Worm (Caenorhabditis elegans) whole organism, L2 larva: ENCODE data around the gene F02D8.9.

Experiments
- C34F6.9 ChIP-seq: fragments of 150-350 bp; optimal IDR thresholded peaks from 2 replicates; lab custom pipeline; 2014; ENCODE audit warnings: missing biosample characterization, missing genetic modification characterization
- F13H6.1 ChIP-seq: sonication (generic microtip); optimal IDR thresholded peaks from 2 replicates; lab custom pipeline; 2016; ENCODE audit warnings: missing genetic modification characterization, missing compliant biosample characterization
- R02D3.7 ChIP-seq: fragments of 150-350 bp; optimal IDR thresholded peaks from 2 replicates; lab custom pipeline; 2014; ENCODE audit warnings: missing biosample characterization, missing genetic modification characterization
- alr-1 ChIP-seq: fragments of 150-350 bp; optimal IDR thresholded peaks from 2 replicates; lab custom pipeline; 2014; ENCODE audit warnings: missing biosample characterization, missing genetic modification characterization
- ama-1 ChIP-seq: fragments of 150-350 bp; optimal IDR thresholded peaks from 2 replicates; lab custom pipeline; 2018; ENCODE audit warnings: inconsistent platforms
- blmp-1 ChIP-seq: sonication (generic microtip); optimal IDR thresholded peaks from 2 replicates; lab custom pipeline; 2017; ENCODE audit warnings: missing genetic modification characterization, mild to moderate bottlenecking, missing compliant biosample characterization, antibody characterized with exemption, moderate library complexity; ENCODE audit not compliant: insufficient read depth
- crh-2 ChIP-seq: sonication (generic microtip); optimal IDR thresholded peaks from 2 replicates; lab custom pipeline; 2017; ENCODE audit warnings: missing biosample characterization, missing genetic modification characterization
- elt-1 ChIP-seq: fragments of 150-350 bp; optimal IDR thresholded peaks from 2 replicates; lab custom pipeline; 2014; ENCODE audit warnings: missing biosample characterization, missing genetic modification characterization
- elt-3 ChIP-seq: sonication (generic microtip); optimal IDR thresholded peaks from 2 replicates; lab custom pipeline; 2017; ENCODE audit warnings: missing biosample characterization, missing genetic modification characterization
- fos-1 ChIP-seq: fragments of 150-350 bp; optimal IDR thresholded peaks from 2 replicates; lab custom pipeline; 2014; ENCODE audit warnings: missing biosample characterization, missing genetic modification characterization
- gmeb-1 ChIP-seq: fragments of 150-350 bp; optimal IDR thresholded peaks from 2 replicates; lab custom pipeline; 2014; ENCODE audit warnings: missing biosample characterization, missing genetic modification characterization
- lin-39 ChIP-seq: fragments of 150-350 bp; optimal IDR thresholded peaks from 2 replicates; lab custom pipeline; 2014; ENCODE audit warnings: missing biosample characterization, missing genetic modification reagents, missing genetic modification characterization
- lsy-2 ChIP-seq, 2 experiments: fragments of 150-350 bp in 1 of 2; sonication (generic microtip) in 1 of 2; optimal IDR thresholded peaks; 2 replicates each; lab custom pipeline; 2014 to 2017; ENCODE audit warnings: missing biosample characterization in 2 of 2, missing genetic modification characterization in 2 of 2
- mab-5 ChIP-seq: fragments of 150-350 bp; optimal IDR thresholded peaks from 2 replicates; lab custom pipeline; 2014; ENCODE audit warnings: missing biosample characterization, missing genetic modification characterization
- mbf-1 ChIP-seq: sonication (generic microtip); optimal IDR thresholded peaks from 2 replicates; lab custom pipeline; 2017; ENCODE audit warnings: missing biosample characterization, missing genetic modification characterization
- nhr-10 ChIP-seq: sonication (generic microtip); optimal IDR thresholded peaks from 2 replicates; lab custom pipeline; 2017; ENCODE audit warnings: missing biosample characterization, missing genetic modification characterization
- nhr-11 ChIP-seq: fragments of 150-350 bp; optimal IDR thresholded peaks from 2 replicates; lab custom pipeline; 2014; ENCODE audit warnings: missing biosample characterization, missing genetic modification characterization
- nhr-237 ChIP-seq: fragments of 150-350 bp; optimal IDR thresholded peaks from 2 replicates; lab custom pipeline; 2014; ENCODE audit warnings: missing biosample characterization, missing genetic modification characterization
- nhr-25 ChIP-seq: fragments of 150-350 bp; sonication (generic microtip); optimal IDR thresholded peaks from 3 replicates; lab custom pipeline; 2014; ENCODE audit warnings: missing biosample characterization, missing genetic modification characterization
- nhr-77 ChIP-seq: fragments of 150-350 bp; optimal IDR thresholded peaks from 2 replicates; lab custom pipeline; 2014; ENCODE audit warnings: missing biosample characterization, missing genetic modification characterization
- sem-4 ChIP-seq: fragments of 150-350 bp; optimal IDR thresholded peaks from 2 replicates; lab custom pipeline; 2014; ENCODE audit warnings: missing biosample characterization, missing genetic modification reagents, missing genetic modification characterization
- sma-9 ChIP-seq, 2 experiments: fragments of 150-350 bp in 1 of 2; sonication (generic microtip) in 1 of 2; optimal IDR thresholded peaks; 2 replicates each; lab custom pipeline; 2014 to 2016; ENCODE audit warnings: missing genetic modification characterization in 2 of 2, mild to moderate bottlenecking in 1 of 2, missing biosample characterization in 1 of 2, missing compliant biosample characterization in 1 of 2, missing genetic modification reagents in 1 of 2, moderate library complexity in 1 of 2
- snpc-4 ChIP-seq: fragments of 150-350 bp; optimal IDR thresholded peaks from 2 replicates; lab custom pipeline; 2014; ENCODE audit warnings: missing biosample characterization, missing genetic modification characterization
- unc-55 ChIP-seq: fragments of 150-350 bp; sonication (generic microtip); optimal IDR thresholded peaks from 3 replicates; lab custom pipeline; 2014; ENCODE audit warnings: missing biosample characterization, missing genetic modification reagents, missing genetic modification characterization
- ztf-11 ChIP-seq: sonication (generic microtip); optimal IDR thresholded peaks from 2 replicates; lab custom pipeline; 2017; ENCODE audit warnings: missing biosample characterization, missing genetic modification characterization
- ztf-4 ChIP-seq: fragments of 150-350 bp; optimal IDR thresholded peaks from 2 replicates; lab custom pipeline; 2014; ENCODE audit warnings: missing biosample characterization, missing genetic modification characterization

F02D8.9 gene

DNA sequence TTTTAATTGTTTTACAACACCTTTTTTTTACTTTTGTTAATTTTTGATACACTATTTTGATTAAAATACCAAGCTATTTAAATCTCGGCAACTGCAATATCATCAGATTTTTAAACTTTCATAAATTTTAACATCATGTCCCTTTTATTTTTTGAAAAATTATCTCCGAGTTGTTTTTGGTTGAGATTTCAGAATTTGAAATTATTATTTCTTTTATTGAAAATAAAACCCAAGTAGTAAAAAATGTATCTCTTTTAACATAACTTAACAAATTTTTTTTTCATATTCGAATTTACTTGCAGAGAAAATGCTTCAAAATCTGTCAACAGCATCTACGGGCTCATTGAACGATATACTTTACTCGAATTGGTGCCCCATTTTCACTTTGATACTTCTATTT lies 40.0 kb downstream of the F02D8.9 start, which contains the start of gene H12D21.11:
H12D21.11 (plus strand) TSS at position 301 of the 400 bp plus-strand sequence.
- TF ChIP-seq mab-5 (tag; lab: Kevin White, UChicago) (no peak), blmp-1 (tag; lab: Kevin White, UChicago) (no peak), sem-4 (no peak), elt-1 (tag; lab: Kevin White, UChicago) (no peak), nhr-10 (tag; lab: Kevin White, UChicago) (no peak), alr-1 (tag; lab: Kevin White, UChicago) (no peak), gmeb-1 (tag; lab: Kevin White, UChicago) (no peak), R02D3.7 (no peak), fos-1 (tag; lab: Kevin White, UChicago) (no peak), ztf-11 (tag; lab: Kevin White, UChicago) (no peak), sma-9 (GFP tag; optimal IDR thresholded peaks at IDR 0.05; lab: Kevin White, UChicago) (no peak), sma-9 (tag; optimal IDR thresholded peaks at IDR 0.05; lab: Kevin White, UChicago) (no peak), elt-3 (tag; lab: Kevin White, UChicago) (no peak), snpc-4 (tag; lab: Kevin White, UChicago) (no peak), mbf-1 (tag; lab: Kevin White, UChicago) (no peak), nhr-11 (tag; lab: Kevin White, UChicago) (no peak), ztf-4 (tag; lab: Kevin White, UChicago) (no peak)

DNA sequence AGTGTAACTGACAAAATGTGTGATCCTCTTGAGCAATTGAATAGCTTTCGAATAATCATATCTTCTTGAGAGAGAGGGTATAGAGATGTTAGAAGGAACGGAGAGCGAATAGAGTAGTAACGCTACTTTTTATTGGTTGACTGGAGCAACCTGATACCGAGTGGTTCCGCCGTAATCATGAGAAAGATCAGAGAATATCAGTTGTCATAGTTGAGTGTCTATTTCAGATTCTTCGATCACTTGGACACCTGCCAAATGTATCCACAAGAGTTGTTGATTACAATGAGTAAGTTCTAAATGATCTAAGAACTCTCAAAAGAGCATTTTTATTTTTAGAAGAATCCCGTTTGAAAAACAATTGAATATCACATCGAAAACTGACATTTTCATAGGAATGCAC lies 44.8 kb downstream of the F02D8.9 start:
- no peak for TF ChIP-seq nhr-11 (tag; lab: Kevin White, UChicago)

DNA sequence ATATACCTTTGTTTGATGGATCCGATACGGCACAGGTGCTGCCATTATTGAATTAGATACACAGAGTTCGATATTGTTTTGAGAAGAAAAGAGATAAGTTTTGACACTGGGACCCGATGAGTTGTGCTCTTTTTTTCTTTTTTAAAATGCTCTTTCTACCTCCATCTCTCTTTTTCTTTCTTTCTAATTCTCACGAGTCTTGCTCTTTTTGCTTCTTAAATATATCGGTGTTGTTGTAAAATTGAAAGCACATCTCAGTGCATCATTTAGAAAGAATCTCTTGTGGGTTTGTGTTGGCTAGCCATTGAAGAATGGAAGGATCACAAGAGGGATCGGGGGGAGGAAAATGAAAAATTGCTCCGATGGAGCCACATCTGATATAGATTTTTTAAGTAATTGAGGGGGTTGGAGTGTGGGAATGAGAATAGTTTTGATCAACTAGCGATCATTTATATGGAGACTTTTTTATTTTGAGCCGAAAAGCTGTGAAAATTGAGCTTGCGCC lies 46.2 kb downstream of the F02D8.9 start, which contains the start of gene H12D21.9:
H12D21.9 (minus strand) TSS at position 148 of the 505 bp plus-strand sequence.
- peak; percentile 2 for TF ChIP-seq C34F6.9 (tag; lab: Kevin White, UChicago)
- no peak for TF ChIP-seq nhr-77 (tag; lab: Kevin White, UChicago)

DNA sequence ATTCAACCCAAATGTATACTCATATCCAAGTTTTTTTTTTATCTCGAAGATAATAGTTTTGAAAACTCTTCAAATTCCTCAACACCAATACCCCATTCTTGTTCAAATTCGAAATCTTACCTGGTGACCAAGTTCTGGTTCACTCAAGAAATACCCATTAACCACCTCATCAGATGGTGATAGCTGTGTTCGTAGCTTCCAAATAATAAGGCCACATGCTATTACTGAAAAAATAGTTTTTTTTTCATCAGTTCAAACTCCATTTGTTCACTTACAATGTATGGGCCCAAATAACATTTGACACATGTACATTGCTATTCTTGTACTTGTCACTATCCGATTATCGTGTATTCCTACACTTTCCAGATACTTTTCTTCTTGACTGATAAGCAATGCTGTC lies 48.1 kb downstream of the F02D8.9 start:
- TF ChIP-seq F13H6.1 (tag; lab: Kevin White, UChicago): no peak
- TF ChIP-seq nhr-25: no peak
- no peak for TF ChIP-seq ama-1 (lab: Kevin White, UChicago)
- TF ChIP-seq nhr-237: no peak
- no peak for TF ChIP-seq ztf-11 (tag; lab: Kevin White, UChicago)
- no peak for TF ChIP-seq unc-55 (GFP tag; lab: Kevin White, UChicago)
- no peak for TF ChIP-seq lsy-2 (tag; optimal IDR thresholded peaks at IDR 0.05; lab: Kevin White, UChicago)
- TF ChIP-seq lin-39 (tag; lab: Kevin White, UChicago): no peak
- no peak for TF ChIP-seq R02D3.7
- TF ChIP-seq sma-9 (GFP tag; optimal IDR thresholded peaks at IDR 0.05; lab: Kevin White, UChicago): no peak
- TF ChIP-seq sma-9 (tag; optimal IDR thresholded peaks at IDR 0.05; lab: Kevin White, UChicago): no peak
- no peak for TF ChIP-seq crh-2 (tag; lab: Kevin White, UChicago)
- TF ChIP-seq C34F6.9 (tag; lab: Kevin White, UChicago): no peak
